Worm (Caenorhabditis elegans) whole organism, mixed stage, embryonic: ENCODE data around the gene mcm-5.

Experiments
- M03D4.4 ChIP-seq: sonication (generic microtip); optimal IDR thresholded peaks from 2 replicates; lab custom pipeline; 2017; ENCODE audit warnings: mild to moderate bottlenecking, missing genetic modification characterization, missing compliant biosample characterization
- bed-3 ChIP-seq: fragments of 200-800 bp; sonication (Bioruptor generic); optimal IDR thresholded peaks from 3 replicates; lab custom pipeline; 2018; ENCODE audit warnings: mild to moderate bottlenecking, missing genetic modification characterization, moderate library complexity, missing compliant biosample characterization
- blmp-1 ChIP-seq: fragments of 150-350 bp; optimal IDR thresholded peaks from 2 replicates; lab custom pipeline; 2014; ENCODE audit warnings: missing biosample characterization, missing genetic modification characterization
- ceh-43 ChIP-seq: fragments of 200-800 bp; sonication (Bioruptor generic); optimal IDR thresholded peaks from 2 replicates; lab custom pipeline; 2018; ENCODE audit warnings: mild to moderate bottlenecking, missing genetic modification characterization, moderate library complexity, missing compliant biosample characterization
- ceh-83 ChIP-seq: fragments of 200-800 bp; sonication (Bioruptor generic); optimal IDR thresholded peaks from 2 replicates; lab custom pipeline; 2018; ENCODE audit warnings: mild to moderate bottlenecking, missing genetic modification characterization, missing compliant biosample characterization
- ces-1 ChIP-seq: fragments of 150-350 bp; optimal IDR thresholded peaks from 2 replicates; lab custom pipeline; 2014; ENCODE audit warnings: missing biosample characterization, missing genetic modification reagents, missing genetic modification characterization
- cnd-1 ChIP-seq: fragments of 200-800 bp; sonication (Bioruptor generic); optimal IDR thresholded peaks from 2 replicates; lab custom pipeline; 2018; ENCODE audit warnings: mild to moderate bottlenecking, missing genetic modification characterization, missing compliant biosample characterization
- elt-1 ChIP-seq: sonication (generic microtip); optimal IDR thresholded peaks from 2 replicates; lab custom pipeline; 2017; ENCODE audit warnings: missing genetic modification characterization, mild to moderate bottlenecking, missing compliant biosample characterization, antibody characterized with exemption, moderate library complexity, borderline replicate concordance; ENCODE audit not compliant: insufficient read depth
- elt-3 ChIP-seq: fragments of 150-350 bp; optimal IDR thresholded peaks from 2 replicates; lab custom pipeline; 2014; ENCODE audit warnings: missing biosample characterization, missing genetic modification characterization
- flh-1 ChIP-seq: fragments of 200-800 bp; sonication (Bioruptor generic); optimal IDR thresholded peaks from 2 replicates; lab custom pipeline; 2018; ENCODE audit warnings: mild to moderate bottlenecking, missing genetic modification characterization, moderate library complexity, missing compliant biosample characterization
- ham-2 ChIP-seq: fragments of 200-800 bp; sonication (Bioruptor generic); optimal IDR thresholded peaks from 2 replicates; lab custom pipeline; 2018; ENCODE audit warnings: mild to moderate bottlenecking, missing genetic modification characterization, missing compliant biosample characterization
- lin-13 ChIP-seq: fragments of 150-350 bp; optimal IDR thresholded peaks from 2 replicates; lab custom pipeline; 2014; ENCODE audit warnings: missing biosample characterization, missing genetic modification characterization
- lin-32 ChIP-seq: fragments of 200-800 bp; sonication (Bioruptor generic); optimal IDR thresholded peaks from 2 replicates; lab custom pipeline; 2018; ENCODE audit warnings: mild to moderate bottlenecking, missing genetic modification characterization, missing compliant biosample characterization
- lsy-2 ChIP-seq: fragments of 150-350 bp; optimal IDR thresholded peaks from 2 replicates; lab custom pipeline; 2014; ENCODE audit warnings: missing biosample characterization, missing genetic modification characterization
- mab-5 ChIP-seq: fragments of 150-350 bp; optimal IDR thresholded peaks from 2 replicates; lab custom pipeline; 2014; ENCODE audit warnings: missing biosample characterization, missing genetic modification characterization
- mep-1 ChIP-seq: fragments of 150-350 bp; optimal IDR thresholded peaks from 2 replicates; lab custom pipeline; 2017; ENCODE audit warnings: missing biosample characterization, missing genetic modification reagents, missing genetic modification characterization, inconsistent platforms
- mls-2 ChIP-seq: sonication (generic microtip); optimal IDR thresholded peaks from 2 replicates; lab custom pipeline; 2016; ENCODE audit warnings: mild to moderate bottlenecking, missing genetic modification characterization, moderate library complexity, missing compliant biosample characterization
- nhr-12 ChIP-seq: fragments of 150-350 bp; optimal IDR thresholded peaks from 2 replicates; lab custom pipeline; 2014; ENCODE audit warnings: missing biosample characterization, missing genetic modification characterization
- nhr-2 ChIP-seq: fragments of 150-350 bp; optimal IDR thresholded peaks from 2 replicates; lab custom pipeline; 2014; ENCODE audit warnings: missing biosample characterization, missing genetic modification characterization
- nhr-237 ChIP-seq: fragments of 150-350 bp; optimal IDR thresholded peaks from 2 replicates; lab custom pipeline; 2014; ENCODE audit warnings: missing biosample characterization, missing genetic modification characterization
- nhr-28 ChIP-seq: fragments of 150-350 bp; optimal IDR thresholded peaks from 2 replicates; lab custom pipeline; 2014; ENCODE audit warnings: missing biosample characterization, missing genetic modification characterization
- nhr-76 ChIP-seq: sonication (generic microtip); optimal IDR thresholded peaks from 2 replicates; lab custom pipeline; 2017; ENCODE audit warnings: missing biosample characterization, missing genetic modification characterization
- pha-4 ChIP-seq: fragments of 150-350 bp; optimal IDR thresholded peaks from 2 replicates; lab custom pipeline; 2018; ENCODE audit warnings: missing biosample characterization, missing genetic modification reagents, missing genetic modification characterization
- sem-2 ChIP-seq: fragments of 200-800 bp; sonication (Bioruptor generic); optimal IDR thresholded peaks from 2 replicates; lab custom pipeline; 2018; ENCODE audit warnings: mild to moderate bottlenecking, missing genetic modification characterization, missing compliant biosample characterization
- snpc-4 ChIP-seq: fragments of 150-350 bp; optimal IDR thresholded peaks from 2 replicates; lab custom pipeline; 2014; ENCODE audit warnings: missing biosample characterization, missing genetic modification characterization
- tbx-8 ChIP-seq: fragments of 200-800 bp; sonication (Bioruptor generic); optimal IDR thresholded peaks from 2 replicates; lab custom pipeline; 2018; ENCODE audit warnings: mild to moderate bottlenecking, missing genetic modification characterization, moderate library complexity, missing compliant biosample characterization
- unc-120 ChIP-seq: sonication (generic microtip); optimal IDR thresholded peaks from 2 replicates; lab custom pipeline; 2017; ENCODE audit warnings: missing genetic modification characterization, missing compliant biosample characterization; ENCODE audit not compliant: poor library complexity, severe bottlenecking
- unc-39 ChIP-seq: fragments of 150-350 bp; optimal IDR thresholded peaks from 2 replicates; lab custom pipeline; 2014; ENCODE audit warnings: missing biosample characterization, missing genetic modification characterization
- unc-62 ChIP-seq: fragments of 150-350 bp; optimal IDR thresholded peaks from 2 replicates; lab custom pipeline; 2014; ENCODE audit warnings: missing biosample characterization, missing genetic modification reagents, missing genetic modification characterization
- zip-8 ChIP-seq: fragments of 150-350 bp; optimal IDR thresholded peaks from 2 replicates; lab custom pipeline; 2014; ENCODE audit warnings: missing biosample characterization, missing genetic modification characterization
- ztf-11 ChIP-seq: fragments of 150-350 bp; optimal IDR thresholded peaks from 2 replicates; lab custom pipeline; 2014; ENCODE audit warnings: missing biosample characterization, missing genetic modification characterization

Gene mcm-5

ce11 chrIII:4269220-4269935 is 21.7 kb downstream of the mcm-5 start, which contains the start of the genes sftb-1 and R10E4.1:
Gene sftb-1, minus strand, starts transcription at chrIII:4269270.
Gene R10E4.1, plus strand, starts transcription at chrIII:4269743.
- TF ChIP-seq lin-13 (tag; lab: Kevin White, UChicago) (peak; percentile 74), mep-1 (tag; lab: Kevin White, UChicago) (peak; percentile 66), bed-3 (GFP tag; lab: Kevin White, UChicago) (no peak), blmp-1 (no peak), ceh-43 (GFP tag; lab: Kevin White, UChicago) (no peak), nhr-76 (tag; lab: Kevin White, UChicago) (no peak), M03D4.4 (no peak), lsy-2 (tag; lab: Kevin White, UChicago) (peak; percentile 51), nhr-237 (tag; lab: Kevin White, UChicago) (peak; percentile 51), pha-4 (peak; percentile 45), cnd-1 (no peak), ces-1 (peak; percentile 25)
- TF ChIP-seq, all 35 proteins: peak for 6

ce11 chrIII:4265892-4266291 is 25.2 kb downstream of the mcm-5 start:
- TF ChIP-seq ceh-43 (GFP tag; lab: Kevin White, UChicago) (no peak), elt-3 (no peak), bed-3 (GFP tag; lab: Kevin White, UChicago) (no peak), sem-2 (GFP tag; lab: Kevin White, UChicago) (no peak), unc-62 (GFP tag; lab: Kevin White, UChicago) (no peak), blmp-1 (no peak), flh-1 (GFP tag; lab: Kevin White, UChicago) (no peak), zip-8 (tag; lab: Kevin White, UChicago) (no peak), ceh-83 (no peak), ztf-11 (tag; lab: Kevin White, UChicago) (no peak), lin-13 (tag; lab: Kevin White, UChicago) (no peak), mls-2 (no peak), elt-1 (tag; lab: Kevin White, UChicago) (no peak), tbx-8 (GFP tag; lab: Kevin White, UChicago) (no peak), ham-2 (GFP tag; lab: Kevin White, UChicago) (no peak), nhr-2 (tag; lab: Kevin White, UChicago) (no peak), mab-5 (tag; lab: Kevin White, UChicago) (no peak), lsy-2 (tag; lab: Kevin White, UChicago) (no peak), nhr-28 (no peak), mep-1 (tag; lab: Kevin White, UChicago) (no peak)

- TF ChIP-seq unc-120 (no peak), ces-1 (no peak), lin-32 (GFP tag; lab: Kevin White, UChicago) (no peak), elt-3 (no peak), nhr-12 (no peak)
Observed at ce11 chrIII:4263048-4263447, 28.0 kb downstream of the mcm-5 start, which contains the start of gene T08A11.1. Gene T08A11.1, minus strand, starts transcription at chrIII:4263148.

- TF ChIP-seq nhr-76 (tag; lab: Kevin White, UChicago) (no peak), mls-2 (no peak), M03D4.4 (no peak), elt-3 (no peak), snpc-4 (tag; lab: Kevin White, UChicago) (no peak), sem-2 (GFP tag; lab: Kevin White, UChicago) (no peak), ham-2 (GFP tag; lab: Kevin White, UChicago) (no peak), unc-120 (no peak), tbx-8 (GFP tag; lab: Kevin White, UChicago) (no peak), unc-39 (tag; lab: Kevin White, UChicago) (no peak), nhr-237 (tag; lab: Kevin White, UChicago) (no peak), pha-4 (no peak), lin-13 (tag; lab: Kevin White, UChicago) (no peak), blmp-1 (no peak), ceh-83 (no peak), mep-1 (tag; lab: Kevin White, UChicago) (no peak), mab-5 (tag; lab: Kevin White, UChicago) (no peak), nhr-2 (tag; lab: Kevin White, UChicago) (no peak), nhr-28 (no peak), lin-32 (GFP tag; lab: Kevin White, UChicago) (no peak)
Observed at ce11 chrIII:4257896-4258295, 33.2 kb downstream of the mcm-5 start.
